Worm (Caenorhabditis elegans) whole organism, mixed stage, embryonic: ENCODE measurements around the gene suox-1.

Source experiments
- M03D4.4 ChIP-seq: sonication (generic microtip); optimal IDR thresholded peaks from 2 replicates; lab custom pipeline; 2017; ENCODE audit warnings: mild to moderate bottlenecking, missing genetic modification characterization, missing compliant biosample characterization
- blmp-1 ChIP-seq: fragments of 150-350 bp; optimal IDR thresholded peaks from 2 replicates; lab custom pipeline; 2014; ENCODE audit warnings: missing biosample characterization, missing genetic modification characterization
- elt-1 ChIP-seq: sonication (generic microtip); optimal IDR thresholded peaks from 2 replicates; lab custom pipeline; 2017; ENCODE audit warnings: missing genetic modification characterization, mild to moderate bottlenecking, missing compliant biosample characterization, antibody characterized with exemption, moderate library complexity, borderline replicate concordance; ENCODE audit not compliant: insufficient read depth
- flh-1 ChIP-seq: fragments of 200-800 bp; sonication (Bioruptor generic); optimal IDR thresholded peaks from 2 replicates; lab custom pipeline; 2018; ENCODE audit warnings: mild to moderate bottlenecking, missing genetic modification characterization, moderate library complexity, missing compliant biosample characterization
- ham-2 ChIP-seq: fragments of 200-800 bp; sonication (Bioruptor generic); optimal IDR thresholded peaks from 2 replicates; lab custom pipeline; 2018; ENCODE audit warnings: mild to moderate bottlenecking, missing genetic modification characterization, missing compliant biosample characterization
- lin-13 ChIP-seq: fragments of 150-350 bp; optimal IDR thresholded peaks from 2 replicates; lab custom pipeline; 2014; ENCODE audit warnings: missing biosample characterization, missing genetic modification characterization
- mls-2 ChIP-seq: sonication (generic microtip); optimal IDR thresholded peaks from 2 replicates; lab custom pipeline; 2016; ENCODE audit warnings: mild to moderate bottlenecking, missing genetic modification characterization, moderate library complexity, missing compliant biosample characterization
- nhr-237 ChIP-seq: fragments of 150-350 bp; optimal IDR thresholded peaks from 2 replicates; lab custom pipeline; 2014; ENCODE audit warnings: missing biosample characterization, missing genetic modification characterization
- nhr-28 ChIP-seq: fragments of 150-350 bp; optimal IDR thresholded peaks from 2 replicates; lab custom pipeline; 2014; ENCODE audit warnings: missing biosample characterization, missing genetic modification characterization
- nhr-76 ChIP-seq: sonication (generic microtip); optimal IDR thresholded peaks from 2 replicates; lab custom pipeline; 2017; ENCODE audit warnings: missing biosample characterization, missing genetic modification characterization
- pha-4 ChIP-seq: fragments of 150-350 bp; optimal IDR thresholded peaks from 2 replicates; lab custom pipeline; 2018; ENCODE audit warnings: missing biosample characterization, missing genetic modification reagents, missing genetic modification characterization
- snpc-4 ChIP-seq: fragments of 150-350 bp; optimal IDR thresholded peaks from 2 replicates; lab custom pipeline; 2014; ENCODE audit warnings: missing biosample characterization, missing genetic modification characterization
- unc-39 ChIP-seq: fragments of 150-350 bp; optimal IDR thresholded peaks from 2 replicates; lab custom pipeline; 2014; ENCODE audit warnings: missing biosample characterization, missing genetic modification characterization
- ztf-11 ChIP-seq: fragments of 150-350 bp; optimal IDR thresholded peaks from 2 replicates; lab custom pipeline; 2014; ENCODE audit warnings: missing biosample characterization, missing genetic modification characterization

- TF ChIP-seq M03D4.4 (tag; lab: Kevin White, UChicago) (no peak), flh-1 (GFP tag; lab: Kevin White, UChicago) (no peak), ham-2 (GFP tag; lab: Kevin White, UChicago) (no peak), elt-1 (tag; lab: Kevin White, UChicago) (no peak), unc-39 (tag; lab: Kevin White, UChicago) (no peak), snpc-4 (tag; lab: Kevin White, UChicago) (no peak), blmp-1 (tag; lab: Kevin White, UChicago) (no peak), nhr-28 (tag; lab: Kevin White, UChicago) (no peak), ztf-11 (tag; lab: Kevin White, UChicago) (no peak), nhr-76 (tag; lab: Kevin White, UChicago) (no peak), mls-2 (tag; lab: Kevin White, UChicago) (no peak), pha-4 (no peak), nhr-237 (tag; lab: Kevin White, UChicago) (no peak), lin-13 (tag; lab: Kevin White, UChicago) (no peak)
Measured at ce11 chrX:15545485-15545884, 48.1 kb downstream of the suox-1 start.
